Worm (Caenorhabditis elegans) whole organism, mixed stage, embryonic: ENCODE measurements around the gene F49C5.7.

Experiments used
- cnd-1 ChIP-seq: fragments of 200-800 bp; sonication (Bioruptor generic); optimal IDR thresholded peaks from 2 replicates; lab custom pipeline; 2018; ENCODE audit warnings: mild to moderate bottlenecking, missing genetic modification characterization, missing compliant biosample characterization
- elt-1 ChIP-seq: sonication (generic microtip); optimal IDR thresholded peaks from 2 replicates; lab custom pipeline; 2017; ENCODE audit warnings: missing genetic modification characterization, mild to moderate bottlenecking, missing compliant biosample characterization, antibody characterized with exemption, moderate library complexity, borderline replicate concordance; ENCODE audit not compliant: insufficient read depth
- elt-3 ChIP-seq: fragments of 150-350 bp; optimal IDR thresholded peaks from 2 replicates; lab custom pipeline; 2014; ENCODE audit warnings: missing biosample characterization, missing genetic modification characterization
- lin-13 ChIP-seq: fragments of 150-350 bp; optimal IDR thresholded peaks from 2 replicates; lab custom pipeline; 2014; ENCODE audit warnings: missing biosample characterization, missing genetic modification characterization
- lsy-2 ChIP-seq: fragments of 150-350 bp; optimal IDR thresholded peaks from 2 replicates; lab custom pipeline; 2014; ENCODE audit warnings: missing biosample characterization, missing genetic modification characterization
- mep-1 ChIP-seq: fragments of 150-350 bp; optimal IDR thresholded peaks from 2 replicates; lab custom pipeline; 2017; ENCODE audit warnings: missing biosample characterization, missing genetic modification reagents, missing genetic modification characterization, inconsistent platforms
- nhr-12 ChIP-seq: fragments of 150-350 bp; optimal IDR thresholded peaks from 2 replicates; lab custom pipeline; 2014; ENCODE audit warnings: missing biosample characterization, missing genetic modification characterization
- nhr-237 ChIP-seq: fragments of 150-350 bp; optimal IDR thresholded peaks from 2 replicates; lab custom pipeline; 2014; ENCODE audit warnings: missing biosample characterization, missing genetic modification characterization
- nhr-28 ChIP-seq: fragments of 150-350 bp; optimal IDR thresholded peaks from 2 replicates; lab custom pipeline; 2014; ENCODE audit warnings: missing biosample characterization, missing genetic modification characterization
- pha-4 ChIP-seq: fragments of 150-350 bp; optimal IDR thresholded peaks from 2 replicates; lab custom pipeline; 2018; ENCODE audit warnings: missing biosample characterization, missing genetic modification reagents, missing genetic modification characterization
- unc-39 ChIP-seq: fragments of 150-350 bp; optimal IDR thresholded peaks from 2 replicates; lab custom pipeline; 2014; ENCODE audit warnings: missing biosample characterization, missing genetic modification characterization

- no peak for TF ChIP-seq unc-39 (tag; lab: Kevin White, UChicago)
- no peak for TF ChIP-seq pha-4
- TF ChIP-seq elt-3 (tag; lab: Kevin White, UChicago): no peak
- no peak for TF ChIP-seq mep-1 (tag; lab: Kevin White, UChicago)
- TF ChIP-seq nhr-28 (tag; lab: Kevin White, UChicago): no peak
- no peak for TF ChIP-seq cnd-1
- no peak for TF ChIP-seq lin-13 (tag; lab: Kevin White, UChicago)
- no peak for TF ChIP-seq elt-1
- no peak for TF ChIP-seq nhr-237 (tag; lab: Kevin White, UChicago)
- no peak for TF ChIP-seq lsy-2 (tag; lab: Kevin White, UChicago)
- no peak for TF ChIP-seq nhr-12 (tag; lab: Kevin White, UChicago)
Measured at ce11 chrII:12542594-12542997, 23.4 kb upstream of the F49C5.7 start.
